Fruit fly (Drosophila melanogaster) whole organism, embryonic: ENCODE measurements around the gene Brms1.

Experiments
- Atf6 ChIP-seq: fragments of 200-800 bp; sonication (Bioruptor generic); IDR thresholded peaks from 2 replicates; pipeline ENCODE4 v1.3.6; 2022; ENCODE audit warnings: missing biosample characterization, missing genetic modification characterization
- CG10147 ChIP-seq: fragments of 200-800 bp; sonication (Bioruptor generic); optimal IDR thresholded peaks from 2 replicates; lab custom pipeline; 2019; ENCODE audit warnings: missing biosample characterization, mild to moderate bottlenecking, missing genetic modification characterization, moderate library complexity
- CG10267 ChIP-seq: fragments of 200-800 bp; sonication (Bioruptor generic); optimal IDR thresholded peaks from 2 replicates; lab custom pipeline; 2018; ENCODE audit warnings: missing biosample characterization, mild to moderate bottlenecking, missing genetic modification characterization, moderate library complexity
- CG10959 ChIP-seq: fragments of 200-800 bp; sonication (Bioruptor generic); IDR thresholded peaks from 2 replicates; pipeline ENCODE4 v1.3.6; 2022; ENCODE audit warnings: missing biosample characterization, missing genetic modification characterization
- CG12219 ChIP-seq: fragments of 200-800 bp; sonication (Bioruptor generic); optimal IDR thresholded peaks from 3 replicates; lab custom pipeline; 2018; ENCODE audit warnings: missing biosample characterization, mild to moderate bottlenecking, missing genetic modification characterization
- CG12391 ChIP-seq: fragments of 200-800 bp; sonication (Bioruptor generic); optimal IDR thresholded peaks from 3 replicates; lab custom pipeline; 2018; ENCODE audit warnings: missing biosample characterization, mild to moderate bottlenecking, missing genetic modification characterization, moderate library complexity
- CG13296 ChIP-seq: fragments of 200-800 bp; sonication (Bioruptor generic); optimal IDR thresholded peaks from 3 replicates; lab custom pipeline; 2018; ENCODE audit warnings: missing biosample characterization, mild to moderate bottlenecking, missing genetic modification characterization
- CG14710 ChIP-seq: fragments of 200-800 bp; sonication (Bioruptor generic); optimal IDR thresholded peaks from 3 replicates; lab custom pipeline; 2019; ENCODE audit warnings: missing biosample characterization, mild to moderate bottlenecking, missing genetic modification characterization, moderate library complexity
- CG15601 ChIP-seq: fragments of 200-800 bp; sonication (Bioruptor generic); optimal IDR thresholded peaks from 3 replicates; lab custom pipeline; 2019; ENCODE audit warnings: missing biosample characterization, mild to moderate bottlenecking, missing genetic modification characterization, moderate library complexity
- CG1603 ChIP-seq: fragments of 200-800 bp; sonication (Bioruptor generic); optimal IDR thresholded peaks from 2 replicates; lab custom pipeline; 2019; ENCODE audit warnings: missing biosample characterization, mild to moderate bottlenecking, missing genetic modification characterization, moderate library complexity
- CG17361 ChIP-seq: fragments of 200-800 bp; sonication (Bioruptor generic); IDR thresholded peaks from 3 replicates; pipeline ENCODE4 v1.3.6; 2022; ENCODE audit warnings: missing biosample characterization, missing genetic modification characterization
- CG17829 ChIP-seq: fragments of 200-800 bp; optimal IDR thresholded peaks from 2 replicates; lab custom pipeline; 2019; ENCODE audit warnings: missing biosample characterization, mild to moderate bottlenecking, missing genetic modification characterization, moderate library complexity
- CG18599 ChIP-seq: fragments of 200-800 bp; sonication (Bioruptor generic); optimal IDR thresholded peaks from 3 replicates; lab custom pipeline; 2017; ENCODE audit warnings: missing biosample characterization, missing genetic modification characterization, mild to moderate bottlenecking, moderate library complexity, missing genetic modification reagents
- CG2875 ChIP-seq: fragments of 200-800 bp; sonication (Bioruptor generic); optimal IDR thresholded peaks from 2 replicates; lab custom pipeline; 2017; ENCODE audit warnings: missing biosample characterization, mild to moderate bottlenecking, missing genetic modification characterization, missing genetic modification reagents
- CG31441 ChIP-seq: fragments of 200-800 bp; sonication (Bioruptor generic); IDR thresholded peaks from 2 replicates; pipeline ENCODE4 v1.3.6; 2022; ENCODE audit warnings: missing biosample characterization, missing genetic modification characterization
- CG3847 ChIP-seq: fragments of 200-800 bp; sonication (Bioruptor generic); IDR thresholded peaks from 2 replicates; pipeline ENCODE4 v1.3.6; 2022; ENCODE audit warnings: missing biosample characterization, missing genetic modification characterization
- CG4282 ChIP-seq: fragments of 200-800 bp; sonication (Bioruptor generic); optimal IDR thresholded peaks from 2 replicates; lab custom pipeline; 2016; ENCODE audit warnings: missing biosample characterization, missing genetic modification characterization
- CG6813 ChIP-seq: fragments of 200-800 bp; sonication (Bioruptor generic); optimal IDR thresholded peaks from 2 replicates; lab custom pipeline; 2017; ENCODE audit warnings: missing biosample characterization, missing genetic modification characterization, mild to moderate bottlenecking, moderate library complexity, missing genetic modification reagents
- CG8290 ChIP-seq, 3 experiments: fragments of 200-800 bp; sonication (Bioruptor generic); optimal IDR thresholded peaks; 2 replicates each; lab custom pipeline; 2016 to 2019; ENCODE audit warnings: missing biosample characterization in 3 of 3, missing genetic modification characterization in 3 of 3, mild to moderate bottlenecking in 2 of 3, moderate library complexity in 1 of 3
- CG8478 ChIP-seq: fragments of >200 bp; optimal IDR thresholded peaks from 2 replicates; lab custom pipeline; 2018
- CG9817 ChIP-seq: fragments of 200-800 bp; sonication (Bioruptor generic); optimal IDR thresholded peaks from 2 replicates; lab custom pipeline; 2018; ENCODE audit warnings: missing biosample characterization, mild to moderate bottlenecking, missing genetic modification characterization, moderate library complexity
- Camta ChIP-seq: fragments of 200-800 bp; sonication (Bioruptor generic); optimal IDR thresholded peaks from 2 replicates; lab custom pipeline; 2016; ENCODE audit warnings: missing biosample characterization, missing genetic modification characterization
- Chrac-16 ChIP-seq: fragments of 200-800 bp; sonication (Bioruptor generic); optimal IDR thresholded peaks from 3 replicates; lab custom pipeline; 2016; ENCODE audit warnings: missing biosample characterization, missing genetic modification characterization
- CoRest ChIP-seq: fragments of 200-800 bp; sonication (Bioruptor generic); optimal IDR thresholded peaks from 3 replicates; lab custom pipeline; 2018; ENCODE audit warnings: missing biosample characterization, mild to moderate bottlenecking, missing genetic modification characterization, moderate library complexity
- H2.0 ChIP-seq: fragments of 200-800 bp; sonication (Bioruptor generic); IDR thresholded peaks from 2 replicates; pipeline ENCODE4 v1.3.6; 2022; ENCODE audit warnings: missing biosample characterization, missing genetic modification characterization
- NC2β ChIP-seq: fragments of 200-800 bp; sonication (Bioruptor generic); optimal IDR thresholded peaks from 2 replicates; lab custom pipeline; 2016; ENCODE audit warnings: missing biosample characterization, missing genetic modification characterization
- Neu2 ChIP-seq: fragments of 200-800 bp; sonication (Bioruptor generic); optimal IDR thresholded peaks from 3 replicates; lab custom pipeline; 2016; ENCODE audit warnings: missing biosample characterization, missing genetic modification characterization, borderline replicate concordance
- Oli ChIP-seq: fragments of 200-800 bp; sonication (Bioruptor generic); optimal IDR thresholded peaks from 2 replicates; lab custom pipeline; 2018; ENCODE audit warnings: missing biosample characterization, mild to moderate bottlenecking, missing genetic modification characterization, moderate library complexity
- Optix ChIP-seq: fragments of 200-800 bp; sonication (Bioruptor generic); IDR thresholded peaks from 3 replicates; pipeline ENCODE4 v1.3.6; 2022; ENCODE audit warnings: missing biosample characterization, missing genetic modification characterization
- Sox100B ChIP-seq: fragments of 200-800 bp; sonication (Bioruptor generic); optimal IDR thresholded peaks from 3 replicates; lab custom pipeline; 2018; ENCODE audit warnings: missing biosample characterization, mild to moderate bottlenecking, missing genetic modification characterization
- al ChIP-seq: fragments of 200-800 bp; sonication (Bioruptor generic); IDR thresholded peaks from 2 replicates; pipeline ENCODE4 v1.3.6; 2022; ENCODE audit warnings: missing biosample characterization, missing genetic modification characterization
- bab2 ChIP-seq: fragments of 200-800 bp; sonication (Bioruptor generic); optimal IDR thresholded peaks from 2 replicates; lab custom pipeline; 2016; ENCODE audit warnings: missing biosample characterization, missing genetic modification characterization
- bsh ChIP-seq, 2 experiments: fragments of 200-800 bp; sonication (Bioruptor generic); optimal IDR thresholded peaks; 2 replicates each; lab custom pipeline; 2017 to 2018; ENCODE audit warnings: mild to moderate bottlenecking in 2 of 2, missing biosample characterization in 2 of 2, missing genetic modification characterization in 2 of 2, moderate library complexity in 1 of 2
- chif ChIP-seq, 2 experiments: fragments of 200-800 bp; sonication (Bioruptor generic); optimal IDR thresholded peaks; 3 replicates each; lab custom pipeline; 2016; ENCODE audit warnings: missing biosample characterization in 2 of 2, missing genetic modification characterization in 2 of 2
- ci ChIP-seq: fragments of 200-800 bp; sonication (Bioruptor generic); IDR thresholded peaks from 3 replicates; pipeline ENCODE4 v1.3.6; 2022; ENCODE audit warnings: missing biosample characterization, missing genetic modification characterization
- dmrt99B ChIP-seq: fragments of 200-800 bp; sonication (Bioruptor generic); optimal IDR thresholded peaks from 2 replicates; lab custom pipeline; 2018; ENCODE audit warnings: missing biosample characterization, mild to moderate bottlenecking, missing genetic modification characterization, moderate library complexity
- eve ChIP-seq, 2 experiments: fragments of >200 bp; optimal IDR thresholded peaks; 2 replicates each; lab custom pipeline; 2017; ENCODE audit warnings: missing biosample characterization in 2 of 2, missing genetic modification characterization in 2 of 2
- gcm2 ChIP-seq: fragments of 200-800 bp; sonication (Bioruptor generic); optimal IDR thresholded peaks from 2 replicates; lab custom pipeline; 2016; ENCODE audit warnings: missing biosample characterization, missing genetic modification characterization
- gsb-n ChIP-seq: fragments of 200-800 bp; sonication (Bioruptor generic); optimal IDR thresholded peaks from 3 replicates; lab custom pipeline; 2018; ENCODE audit warnings: missing biosample characterization, mild to moderate bottlenecking, missing genetic modification characterization
- hb ChIP-seq: fragments of 200-800 bp; sonication (Bioruptor generic); IDR thresholded peaks from 3 replicates; pipeline ENCODE4 v1.3.6; 2022; ENCODE audit warnings: missing biosample characterization, missing genetic modification characterization; ENCODE audit not compliant: partially characterized antibody
- ind ChIP-seq: fragments of 200-800 bp; sonication (Bioruptor generic); optimal IDR thresholded peaks from 3 replicates; lab custom pipeline; 2016; ENCODE audit warnings: missing biosample characterization, missing genetic modification characterization
- ken ChIP-seq: fragments of 200-800 bp; sonication (Bioruptor generic); IDR thresholded peaks from 3 replicates; pipeline ENCODE4 v1.3.6; 2022; ENCODE audit warnings: missing biosample characterization, missing genetic modification characterization
- nmo ChIP-seq: fragments of 200-800 bp; sonication (Bioruptor generic); optimal IDR thresholded peaks from 2 replicates; lab custom pipeline; 2018; ENCODE audit warnings: missing biosample characterization, mild to moderate bottlenecking, missing genetic modification characterization, moderate library complexity
- slp2 ChIP-seq: fragments of 200-800 bp; sonication (Bioruptor generic); optimal IDR thresholded peaks from 2 replicates; lab custom pipeline; 2016; ENCODE audit warnings: missing biosample characterization, missing genetic modification characterization
- tap ChIP-seq: fragments of 200-800 bp; optimal IDR thresholded peaks from 3 replicates; lab custom pipeline; 2019; ENCODE audit warnings: missing biosample characterization, mild to moderate bottlenecking, missing genetic modification characterization, moderate library complexity
- trem ChIP-seq: fragments of 200-800 bp; optimal IDR thresholded peaks from 3 replicates; lab custom pipeline; 2019; ENCODE audit warnings: missing biosample characterization, mild to moderate bottlenecking, missing genetic modification characterization, moderate library complexity
- unc-4 ChIP-seq: fragments of 200-800 bp; sonication (Bioruptor generic); IDR thresholded peaks from 2 replicates; pipeline ENCODE4 v1.3.6; 2022; ENCODE audit warnings: missing biosample characterization, missing genetic modification characterization; ENCODE audit not compliant: partially characterized antibody
- vvl ChIP-seq: fragments of 200-800 bp; sonication (Bioruptor generic); IDR thresholded peaks from 2 replicates; pipeline ENCODE4 v1.3.6; 2022; ENCODE audit warnings: missing biosample characterization, missing genetic modification characterization
- z ChIP-seq: fragments of 200-800 bp; sonication (Bioruptor generic); IDR thresholded peaks from 3 replicates; pipeline ENCODE4 v1.3.6; 2022; ENCODE audit warnings: missing biosample characterization, missing genetic modification characterization

The Brms1 gene

dm6 chrX:12923258-12923901 is 14.0 kb upstream of the Brms1 start (continued):
- TF ChIP-seq CG10959 (GFP tag; lab: Robert Waterston, UW) = 0 out of 2 replicates have a peak, but pooled peaks have one; percentile 19
- no peak for TF ChIP-seq Atf6
- no peak for TF ChIP-seq unc-4 (GFP tag; lab: Robert Waterston, UW)
- no peak for TF ChIP-seq eve (GFP tag; optimal IDR thresholded peaks at IDR 0.05; lab: Kevin White, UChicago)
- TF ChIP-seq vvl (GFP tag; lab: Robert Waterston, UW) = peak; percentile 25; the same call in 1 of the 2 replicates
- TF ChIP-seq z (GFP tag; lab: Robert Waterston, UW) = no peak
- TF ChIP-seq CG31441 = peak; percentile 37
- peak; percentile 8 for TF ChIP-seq CG18599 (GFP tag; lab: Kevin White, UChicago)
- TF ChIP-seq ind (GFP tag; lab: Kevin White, UChicago) = peak; percentile 6
- TF ChIP-seq Neu2 = no peak
- TF ChIP-seq CG1603 (tag; lab: Kevin White, UChicago) = peak; percentile 45
- peak; percentile 71; the same call in 2 of the 3 replicates for TF ChIP-seq ci (GFP tag; lab: Robert Waterston, UW)
- TF ChIP-seq Sox100B = peak; percentile 45
- 0 out of 3 replicates have a peak, but pooled peaks have one; percentile 34 for TF ChIP-seq ken (GFP tag; lab: Robert Waterston, UW)
- TF ChIP-seq CG10267 (tag; lab: Kevin White, UChicago) = peak; percentile 25
- TF ChIP-seq CG3847 = no peak; the same call in 1 of the 2 replicates
- no peak for TF ChIP-seq gcm2
- peak; percentile 36 for TF ChIP-seq CoRest (tag; lab: Kevin White, UChicago)
- TF ChIP-seq CG4282 (GFP tag; lab: Kevin White, UChicago) = no peak
- peak in 1 of 2 experiments; percentile 69 for TF ChIP-seq bsh (GFP tag; optimal IDR thresholded peaks at IDR 0.05; lab: Kevin White, UChicago)
- no peak for TF ChIP-seq CG10147 (GFP tag; lab: Kevin White, UChicago)
- TF ChIP-seq gsb-n (tag; lab: Kevin White, UChicago) = peak; percentile 34
- peak; percentile 25 for TF ChIP-seq Chrac-16 (GFP tag; lab: Kevin White, UChicago)
- peak; percentile 0 for TF ChIP-seq trem (tag; lab: Kevin White, UChicago)
- TF ChIP-seq bab2 (GFP tag; lab: Kevin White, UChicago) = no peak
- TF ChIP-seq CG8478 (lab: Kevin White, UChicago) = no peak
- TF ChIP-seq al (GFP tag; lab: Robert Waterston, UW) = no peak
- peak; percentile 62; the same call in 2 of the 3 replicates for TF ChIP-seq Optix (GFP tag; lab: Robert Waterston, UW)
- peak; percentile 39 for TF ChIP-seq CG12391
- TF ChIP-seq hb = no peak
- TF ChIP-seq Camta (GFP tag; lab: Kevin White, UChicago) = no peak
- TF ChIP-seq NC2β = no peak
- peak; percentile 68; the same call in 2 of the 3 replicates for TF ChIP-seq CG17361 (GFP tag; lab: Robert Waterston, UW)
- TF ChIP-seq CG17829 (tag; lab: Kevin White, UChicago) = peak; percentile 32
- TF ChIP-seq CG13296 (GFP tag; lab: Kevin White, UChicago) = no peak
- TF ChIP-seq slp2 (GFP tag; lab: Kevin White, UChicago) = no peak
- TF ChIP-seq dmrt99B (tag; lab: Kevin White, UChicago) = peak; percentile 60
- TF ChIP-seq CG2875 (GFP tag; lab: Kevin White, UChicago) = peak; percentile 43
- TF ChIP-seq CG14710 (tag; lab: Kevin White, UChicago) = peak; percentile 35
- TF ChIP-seq CG6813 (GFP tag; lab: Kevin White, UChicago) = peak; percentile 30
- peak in 1 of 2 experiments; percentile 21 for TF ChIP-seq chif (GFP tag; optimal IDR thresholded peaks at IDR 0.05; lab: Kevin White, UChicago)
- peak; percentile 61 for TF ChIP-seq nmo (GFP tag; lab: Kevin White, UChicago)
- TF ChIP-seq CG12219 = no peak
- TF ChIP-seq H2.0 (GFP tag; lab: Robert Waterston, UW) = peak; percentile 13; the same call in 1 of the 2 replicates
- no peak for TF ChIP-seq CG8290 (GFP tag; optimal IDR thresholded peaks at IDR 0.05; lab: Kevin White, UChicago)
- TF ChIP-seq CG8290 (tag; optimal IDR thresholded peaks at IDR 0.05; lab: Kevin White, UChicago) = no peak
- TF ChIP-seq tap (tag; lab: Kevin White, UChicago) = no peak
- TF ChIP-seq CG15601 (tag; lab: Kevin White, UChicago) = peak; percentile 7
- peak; percentile 33 for TF ChIP-seq Oli (tag; lab: Kevin White, UChicago)
- no peak for TF ChIP-seq CG9817 (tag; lab: Kevin White, UChicago)
